Fruit fly (Drosophila melanogaster) whole organism, embryonic: ENCODE measurements around the gene Pgm1.

Experiments used
- CG10274 ChIP-seq: fragments of 200-800 bp; sonication (Bioruptor generic); optimal IDR thresholded peaks from 3 replicates; lab custom pipeline; 2017; ENCODE audit warnings: missing biosample characterization, mild to moderate bottlenecking, missing genetic modification characterization
- CG10565 ChIP-seq: fragments of 200-800 bp; sonication (Bioruptor generic); optimal IDR thresholded peaks from 3 replicates; lab custom pipeline; 2016; ENCODE audit warnings: missing biosample characterization, mild to moderate bottlenecking, missing genetic modification characterization
- CG12071 ChIP-seq: fragments of 200-800 bp; sonication (Bioruptor generic); optimal IDR thresholded peaks from 3 replicates; lab custom pipeline; 2018; ENCODE audit warnings: missing biosample characterization, mild to moderate bottlenecking, missing genetic modification characterization
- CG12744 ChIP-seq: fragments of 200-800 bp; sonication (Bioruptor generic); optimal IDR thresholded peaks from 2 replicates; lab custom pipeline; 2016; ENCODE audit warnings: missing biosample characterization, missing genetic modification characterization
- CG13424 ChIP-seq: fragments of 200-800 bp; sonication (Bioruptor generic); optimal IDR thresholded peaks from 2 replicates; lab custom pipeline; 2019; ENCODE audit warnings: missing biosample characterization, mild to moderate bottlenecking, missing genetic modification characterization, moderate library complexity
- CG14860 ChIP-seq: fragments of 200-800 bp; sonication (Bioruptor generic); IDR thresholded peaks from 3 replicates; pipeline ENCODE4 v1.3.6; 2022; ENCODE audit warnings: missing biosample characterization, missing genetic modification characterization; ENCODE audit not compliant: partially characterized antibody
- CG15011 ChIP-seq: fragments of 200-800 bp; sonication (Bioruptor generic); optimal IDR thresholded peaks from 3 replicates; lab custom pipeline; 2018; ENCODE audit warnings: missing biosample characterization, mild to moderate bottlenecking, missing genetic modification characterization
- CG15269 ChIP-seq: fragments of 200-800 bp; sonication (Bioruptor generic); optimal IDR thresholded peaks from 2 replicates; lab custom pipeline; 2018; ENCODE audit warnings: missing biosample characterization, mild to moderate bottlenecking, missing genetic modification characterization, moderate library complexity
- CG16863 ChIP-seq: fragments of 200-800 bp; sonication (Bioruptor generic); optimal IDR thresholded peaks from 3 replicates; lab custom pipeline; 2016; ENCODE audit warnings: missing biosample characterization, missing genetic modification characterization
- CG17912 ChIP-seq: fragments of 200-800 bp; sonication (Bioruptor generic); optimal IDR thresholded peaks from 2 replicates; lab custom pipeline; 2018; ENCODE audit warnings: missing biosample characterization, mild to moderate bottlenecking, missing genetic modification characterization
- CG1792 ChIP-seq: fragments of 200-800 bp; sonication (Bioruptor generic); optimal IDR thresholded peaks from 2 replicates; lab custom pipeline; 2016; ENCODE audit warnings: missing biosample characterization, missing genetic modification characterization
- CG1832 ChIP-seq: fragments of 200-800 bp; sonication (Bioruptor generic); optimal IDR thresholded peaks from 2 replicates; lab custom pipeline; 2017; ENCODE audit warnings: missing biosample characterization, mild to moderate bottlenecking, missing genetic modification characterization, inconsistent platforms
- CG18764 ChIP-seq: fragments of 200-800 bp; sonication (Bioruptor generic); optimal IDR thresholded peaks from 3 replicates; lab custom pipeline; 2016; ENCODE audit warnings: missing biosample characterization, missing genetic modification characterization
- CG2116 ChIP-seq: fragments of 200-800 bp; sonication (Bioruptor generic); optimal IDR thresholded peaks from 3 replicates; lab custom pipeline; 2018; ENCODE audit warnings: missing biosample characterization, mild to moderate bottlenecking, missing genetic modification characterization
- CG2120 ChIP-seq: fragments of 200-800 bp; sonication (Bioruptor generic); optimal IDR thresholded peaks from 3 replicates; lab custom pipeline; 2016; ENCODE audit warnings: missing biosample characterization, missing genetic modification characterization
- CG2129 ChIP-seq: fragments of 200-800 bp; sonication (Bioruptor generic); IDR thresholded peaks from 2 replicates; pipeline ENCODE4 v1.3.6; 2022; ENCODE audit warnings: missing biosample characterization, missing genetic modification characterization; ENCODE audit not compliant: partially characterized antibody
- CG2678 ChIP-seq: fragments of 200-800 bp; sonication (Bioruptor generic); optimal IDR thresholded peaks from 3 replicates; lab custom pipeline; 2019; ENCODE audit warnings: missing biosample characterization, mild to moderate bottlenecking, missing genetic modification characterization, moderate library complexity
- CG30020 ChIP-seq: fragments of 200-800 bp; optimal IDR thresholded peaks from 2 replicates; lab custom pipeline; 2019; ENCODE audit warnings: missing biosample characterization, mild to moderate bottlenecking, missing genetic modification characterization, moderate library complexity
- CG31365 ChIP-seq: fragments of 200-800 bp; sonication (Bioruptor generic); optimal IDR thresholded peaks from 2 replicates; lab custom pipeline; 2018; ENCODE audit warnings: missing biosample characterization, mild to moderate bottlenecking, missing genetic modification characterization
- CG32532 ChIP-seq: fragments of 200-800 bp; sonication (Bioruptor generic); IDR thresholded peaks from 2 replicates; pipeline ENCODE4 v1.3.6; 2022; ENCODE audit warnings: missing biosample characterization, missing genetic modification characterization
- CG3838 ChIP-seq: fragments of 200-800 bp; sonication (Bioruptor generic); optimal IDR thresholded peaks from 3 replicates; lab custom pipeline; 2016; ENCODE audit warnings: missing biosample characterization, missing genetic modification characterization
- CG4328 ChIP-seq: fragments of 200-800 bp; sonication (Bioruptor generic); optimal IDR thresholded peaks from 3 replicates; lab custom pipeline; 2017; ENCODE audit warnings: missing biosample characterization, missing genetic modification reagents, missing genetic modification characterization
- CG6791 ChIP-seq: fragments of 200-800 bp; sonication (Bioruptor generic); IDR thresholded peaks from 3 replicates; pipeline ENCODE4 v1.3.6; 2022; ENCODE audit warnings: missing biosample characterization, missing genetic modification characterization; ENCODE audit not compliant: partially characterized antibody
- CG8290 ChIP-seq, 3 experiments: fragments of 200-800 bp; sonication (Bioruptor generic); optimal IDR thresholded peaks; 2 replicates each; lab custom pipeline; 2016 to 2019; ENCODE audit warnings: missing biosample characterization in 3 of 3, missing genetic modification characterization in 3 of 3, mild to moderate bottlenecking in 2 of 3, moderate library complexity in 1 of 3
- CG9932 ChIP-seq: fragments of 200-800 bp; sonication (Bioruptor generic); IDR thresholded peaks from 2 replicates; pipeline ENCODE4 v1.3.6; 2022; ENCODE audit warnings: missing biosample characterization, missing genetic modification characterization
- Doc2 ChIP-seq: fragments of 200-800 bp; sonication (Bioruptor generic); IDR thresholded peaks from 2 replicates; pipeline ENCODE4 v1.3.6; 2022; ENCODE audit warnings: missing biosample characterization, missing genetic modification characterization
- Hmx ChIP-seq: fragments of 200-800 bp; sonication (Bioruptor generic); optimal IDR thresholded peaks from 2 replicates; lab custom pipeline; 2016; ENCODE audit warnings: missing biosample characterization, missing genetic modification characterization
- NK7.1 ChIP-seq: fragments of 200-800 bp; sonication (Bioruptor generic); optimal IDR thresholded peaks from 3 replicates; lab custom pipeline; 2016; ENCODE audit warnings: missing biosample characterization, missing genetic modification characterization
- Nf-YA ChIP-seq: fragments of 200-800 bp; sonication (Bioruptor generic); IDR thresholded peaks from 2 replicates; pipeline ENCODE4 v1.3.6; 2022; ENCODE audit warnings: missing biosample characterization, missing genetic modification characterization
- PHDP ChIP-seq: fragments of 200-800 bp; sonication (Bioruptor generic); optimal IDR thresholded peaks from 3 replicates; lab custom pipeline; 2018; ENCODE audit warnings: missing biosample characterization, mild to moderate bottlenecking, missing genetic modification characterization, moderate library complexity
- Side ChIP-seq: fragments of 200-800 bp; sonication (Bioruptor generic); optimal IDR thresholded peaks from 2 replicates; lab custom pipeline; 2016; ENCODE audit warnings: missing biosample characterization, missing genetic modification characterization
- Taf1 ChIP-seq: fragments of 200-800 bp; sonication (Bioruptor generic); IDR thresholded peaks from 2 replicates; pipeline ENCODE4 v1.3.6; 2022; ENCODE audit warnings: missing biosample characterization, missing genetic modification characterization
- Vsx1 ChIP-seq: fragments of 200-800 bp; sonication (Bioruptor generic); optimal IDR thresholded peaks from 2 replicates; lab custom pipeline; 2017; ENCODE audit warnings: missing biosample characterization, mild to moderate bottlenecking, missing genetic modification characterization, missing genetic modification reagents
- aop ChIP-seq: fragments of 200-800 bp; sonication (Bioruptor generic); IDR thresholded peaks from 2 replicates; pipeline ENCODE4 v1.3.6; 2022; ENCODE audit warnings: missing biosample characterization, missing genetic modification characterization
- ase ChIP-seq: fragments of 200-800 bp; sonication (Bioruptor generic); IDR thresholded peaks from 3 replicates; pipeline ENCODE4 v1.3.6; 2022; ENCODE audit warnings: missing biosample characterization, missing genetic modification characterization
- bcd ChIP-seq: fragments of 200-800 bp; sonication (Bioruptor generic); optimal IDR thresholded peaks from 2 replicates; lab custom pipeline; 2017; ENCODE audit warnings: missing biosample characterization, mild to moderate bottlenecking, missing genetic modification characterization
- br ChIP-seq: fragments of >200 bp; optimal IDR thresholded peaks from 2 replicates; lab custom pipeline; 2017
- dm ChIP-seq: fragments of 200-800 bp; sonication (Bioruptor generic); optimal IDR thresholded peaks from 3 replicates; lab custom pipeline; 2016; ENCODE audit warnings: missing biosample characterization, missing genetic modification characterization
- dysf ChIP-seq: fragments of 200-800 bp; sonication (Bioruptor generic); IDR thresholded peaks from 3 replicates; pipeline ENCODE4 v1.3.6; 2022; ENCODE audit warnings: missing biosample characterization, missing genetic modification characterization
- ewg ChIP-seq: fragments of 200-800 bp; sonication (Bioruptor generic); optimal IDR thresholded peaks from 3 replicates; lab custom pipeline; 2017; ENCODE audit warnings: mild to moderate bottlenecking, missing biosample characterization, missing genetic modification reagents, missing genetic modification characterization
- gsb ChIP-seq: fragments of 200-800 bp; sonication (Bioruptor generic); IDR thresholded peaks from 2 replicates; pipeline ENCODE4 v1.3.6; 2022; ENCODE audit warnings: missing biosample characterization, missing genetic modification characterization
- gt ChIP-seq: fragments of 200-800 bp; sonication (Bioruptor generic); IDR thresholded peaks from 2 replicates; pipeline ENCODE4 v1.3.6; 2022; ENCODE audit warnings: missing biosample characterization, missing genetic modification characterization
- hb ChIP-seq: fragments of 200-800 bp; sonication (Bioruptor generic); IDR thresholded peaks from 3 replicates; pipeline ENCODE4 v1.3.6; 2022; ENCODE audit warnings: missing biosample characterization, missing genetic modification characterization; ENCODE audit not compliant: partially characterized antibody
- hkb ChIP-seq, 2 experiments: fragments of 200-800 bp in 1 of 2; fragments of >200 bp in 1 of 2; sonication (Bioruptor generic) in 1 of 2; IDR thresholded peaks in 1 of 2; optimal IDR thresholded peaks in 1 of 2; 2 replicates each; pipeline versions ENCODE4 v1.3.6 to Lab custom; 2017 to 2022; ENCODE audit warnings: missing biosample characterization in 1 of 2, missing genetic modification characterization in 1 of 2
- ind ChIP-seq: fragments of 200-800 bp; sonication (Bioruptor generic); optimal IDR thresholded peaks from 3 replicates; lab custom pipeline; 2016; ENCODE audit warnings: missing biosample characterization, missing genetic modification characterization
- klu ChIP-seq: fragments of 200-800 bp; sonication (Bioruptor generic); IDR thresholded peaks from 2 replicates; pipeline ENCODE4 v1.3.6; 2022; ENCODE audit warnings: missing biosample characterization, missing genetic modification characterization
- sna ChIP-seq: fragments of 200-800 bp; sonication (Bioruptor generic); IDR thresholded peaks from 2 replicates; pipeline ENCODE4 v1.3.6; 2022; ENCODE audit warnings: missing biosample characterization, missing genetic modification characterization; ENCODE audit not compliant: partially characterized antibody
- sqz ChIP-seq: fragments of 200-800 bp; sonication (Bioruptor generic); optimal IDR thresholded peaks from 3 replicates; lab custom pipeline; 2018; ENCODE audit warnings: missing biosample characterization, mild to moderate bottlenecking, missing genetic modification characterization
- trh ChIP-seq: fragments of 200-800 bp; sonication (Bioruptor generic); optimal IDR thresholded peaks from 2 replicates; lab custom pipeline; 2016; ENCODE audit warnings: missing biosample characterization, missing genetic modification characterization

Pgm1 gene

DNA sequence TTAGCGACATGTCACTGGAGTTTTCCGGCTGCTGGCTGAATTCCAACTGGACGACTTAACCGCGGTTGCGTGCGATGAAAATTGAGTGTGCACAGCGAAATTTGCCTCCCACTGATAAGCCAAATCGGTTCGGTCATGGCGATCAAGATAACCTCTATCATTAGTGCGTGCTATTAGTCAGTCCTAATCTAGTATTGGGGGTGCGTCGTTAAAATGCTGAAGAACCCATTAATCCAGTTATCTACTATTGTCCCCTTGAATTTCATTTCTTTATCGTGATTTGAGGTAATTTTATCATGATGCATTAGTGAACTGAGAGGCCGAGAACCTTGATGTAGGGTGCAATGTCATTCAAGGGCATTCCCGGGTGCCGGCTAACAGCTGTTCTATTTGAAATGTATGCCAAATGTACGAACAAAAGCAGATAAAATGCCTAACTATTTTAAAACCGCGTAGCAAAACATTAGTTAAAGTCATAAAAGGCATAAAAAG lies at the start of gene Pgm1 (continued):
- TF ChIP-seq CG6791 (GFP tag; lab: Robert Waterston, UW) (no peak), CG8290 (GFP tag; optimal IDR thresholded peaks at IDR 0.05; lab: Kevin White, UChicago) (peak; percentile 70), CG8290 (tag; optimal IDR thresholded peaks at IDR 0.05; lab: Kevin White, UChicago) (peak; percentile 34 to 96), CG16863 (GFP tag; lab: Kevin White, UChicago) (peak; percentile 92), CG32532 (peak; percentile 77), ind (GFP tag; lab: Kevin White, UChicago) (peak; percentile 90), CG2678 (tag; lab: Kevin White, UChicago) (peak; percentile 88), br (lab: Kevin White, UChicago) (no peak), dysf (GFP tag; lab: Robert Waterston, UW) (peak; percentile 79), bcd (GFP tag; lab: Kevin White, UChicago) (no peak), dm (peak; percentile 77), CG18764 (peak; percentile 74), hkb (optimal IDR thresholded peaks at IDR 0.05; lab: Kevin White, UChicago) (peak; percentile 59), hkb (GFP tag; IDR thresholded peaks at IDR 0.05; lab: Robert Waterston, UW) (peak; percentile 73), CG10565 (peak; percentile 10), CG15011 (no peak), CG30020 (tag; lab: Kevin White, UChicago) (no peak), CG9932 (GFP tag; lab: Robert Waterston, UW) (no peak; the same call in 1 of the 2 replicates), Doc2 (GFP tag; lab: Robert Waterston, UW) (no peak), PHDP (tag; lab: Kevin White, UChicago) (peak; percentile 86), CG10274 (peak; percentile 100), Taf1 (GFP tag; lab: Robert Waterston, UW) (peak; percentile 37; the same call in 1 of the 2 replicates), Hmx (GFP tag; lab: Kevin White, UChicago) (peak; percentile 70), Vsx1 (peak; percentile 51), CG12071 (GFP tag; lab: Kevin White, UChicago) (peak; percentile 87), CG15269 (no peak), CG1832 (GFP tag; lab: Kevin White, UChicago) (no peak), klu (0 out of 2 replicates have a peak, but pooled peaks have one; percentile 28), trh (GFP tag; lab: Kevin White, UChicago) (peak; percentile 51), NK7.1 (GFP tag; lab: Kevin White, UChicago) (peak; percentile 90), Side (GFP tag; lab: Kevin White, UChicago) (peak; percentile 94), ewg (GFP tag; lab: Kevin White, UChicago) (peak; percentile 44), CG2116 (GFP tag; lab: Kevin White, UChicago) (no peak), gt (GFP tag; lab: Robert Waterston, UW) (no peak), CG14860 (no peak), sna (GFP tag; lab: Robert Waterston, UW) (0 out of 2 replicates have a peak, but pooled peaks have one; percentile 40), CG4328 (GFP tag; lab: Kevin White, UChicago) (no peak), aop (no peak), CG2120 (peak; percentile 93), CG13424 (tag; lab: Kevin White, UChicago) (peak; percentile 73), sqz (no peak), CG12744 (peak; percentile 82), Nf-YA (GFP tag; lab: Robert Waterston, UW) (peak; percentile 54; the same call in 1 of the 2 replicates), CG31365 (tag; lab: Kevin White, UChicago) (peak; percentile 72), ase (GFP tag; lab: Robert Waterston, UW) (peak; percentile 28; the same call in 1 of the 3 replicates), hb (GFP tag; lab: Robert Waterston, UW) (no peak), CG3838 (GFP tag; lab: Kevin White, UChicago) (peak; percentile 55), CG1792 (GFP tag; lab: Kevin White, UChicago) (peak; percentile 83), gsb (GFP tag; lab: Robert Waterston, UW) (peak; percentile 50; the same call in 1 of the 2 replicates), CG2129 (GFP tag; lab: Robert Waterston, UW) (no peak), CG17912 (peak; percentile 16)
